Worm (Caenorhabditis elegans): Measurements from ENCODE around the gene C05C12.6.
"Not testable (repeated sequence)": the region's sequence is repeated elsewhere in the genome, so short reads cannot be mapped to it uniquely, and the experiment has no call there.

DNA sequence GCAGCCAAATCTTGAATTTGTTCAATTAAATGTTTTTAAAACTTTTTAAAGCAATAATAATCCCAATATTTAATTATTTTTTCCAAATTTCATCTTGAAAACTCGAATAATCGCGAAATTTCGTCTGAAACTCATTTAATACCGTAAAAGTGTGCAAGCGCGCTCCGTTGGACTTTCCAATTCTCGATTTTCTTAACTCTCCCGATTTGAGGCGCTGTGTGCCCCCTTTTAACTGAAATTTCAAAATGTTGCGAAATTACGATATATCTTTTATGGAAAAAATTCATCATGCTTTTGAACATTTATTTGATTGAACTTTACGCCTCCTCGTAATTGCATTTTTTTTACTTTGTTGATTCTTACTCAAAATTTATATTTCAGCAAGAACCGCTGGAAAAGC is 38.9 kb downstream of the C05C12.6 start, which contains the start of gene R07H5.11:
- not testable (repeated sequence) for TF ChIP-seq B0019.2 (GFP tag; conservative IDR thresholded peaks at IDR 0.05); unc-62 (GFP tag; optimal IDR thresholded peaks at IDR 0.05); gei-17 (GFP tag; optimal IDR thresholded peaks at IDR 0.05)
